Fruit fly (Drosophila melanogaster) whole organism, pupa: ENCODE measurements around the gene CG42460.

Experiments
- CG10348 ChIP-seq: fragments of 200-800 bp; sonication (Bioruptor generic); IDR thresholded peaks from 2 replicates; pipeline ENCODE4 v1.3.6; 2022; ENCODE audit warnings: missing biosample characterization, missing genetic modification characterization
- CG13204 ChIP-seq: fragments of 200-800 bp; sonication (Bioruptor generic); optimal IDR thresholded peaks from 2 replicates; lab custom pipeline; 2018; ENCODE audit warnings: missing biosample characterization, mild to moderate bottlenecking, missing genetic modification characterization, moderate library complexity
- CG14655 ChIP-seq: fragments of 200-800 bp; sonication (Bioruptor generic); optimal IDR thresholded peaks from 3 replicates; lab custom pipeline; 2017; ENCODE audit warnings: mild to moderate bottlenecking, missing biosample characterization, missing genetic modification reagents, missing genetic modification characterization
- CG15710 ChIP-seq: fragments of 200-800 bp; sonication (Bioruptor generic); optimal IDR thresholded peaks from 2 replicates; lab custom pipeline; 2018; ENCODE audit warnings: missing biosample characterization, mild to moderate bottlenecking, missing genetic modification characterization, moderate library complexity
- CG32121 ChIP-seq: fragments of 200-800 bp; sonication (Bioruptor generic); IDR thresholded peaks from 2 replicates; pipeline ENCODE4 v1.3.6; 2022; ENCODE audit warnings: missing biosample characterization, missing genetic modification characterization
- CG34367 ChIP-seq: fragments of 200-800 bp; sonication (Bioruptor generic); optimal IDR thresholded peaks from 2 replicates; lab custom pipeline; 2018; ENCODE audit warnings: missing biosample characterization, mild to moderate bottlenecking, missing genetic modification characterization
- CG8159 ChIP-seq: fragments of 200-800 bp; sonication (Bioruptor generic); optimal IDR thresholded peaks from 3 replicates; lab custom pipeline; 2018; ENCODE audit warnings: missing biosample characterization, mild to moderate bottlenecking, missing genetic modification characterization, moderate library complexity
- CG8301 ChIP-seq: fragments of 200-800 bp; sonication (Bioruptor generic); optimal IDR thresholded peaks from 2 replicates; lab custom pipeline; 2018; ENCODE audit warnings: missing biosample characterization, mild to moderate bottlenecking, missing genetic modification characterization
- EcR ChIP-seq: fragments of 200-800 bp; sonication (Bioruptor generic); optimal IDR thresholded peaks from 3 replicates; lab custom pipeline; 2019; ENCODE audit warnings: missing biosample characterization, missing genetic modification characterization, mild to moderate bottlenecking, moderate library complexity, missing genetic modification reagents
- Ets98B ChIP-seq: fragments of 200-800 bp; sonication (Bioruptor generic); IDR thresholded peaks from 2 replicates; pipeline ENCODE4 v1.3.6; 2022; ENCODE audit warnings: missing biosample characterization, missing genetic modification characterization
- Snoo ChIP-seq: fragments of 200-800 bp; sonication (Bioruptor generic); optimal IDR thresholded peaks from 3 replicates; lab custom pipeline; 2017; ENCODE audit warnings: missing biosample characterization, mild to moderate bottlenecking, missing genetic modification characterization, inconsistent platforms
- gl ChIP-seq: fragments of 200-800 bp; sonication (Bioruptor generic); optimal IDR thresholded peaks from 2 replicates; lab custom pipeline; 2018; ENCODE audit warnings: missing biosample characterization, mild to moderate bottlenecking, missing genetic modification characterization
- rn ChIP-seq: fragments of 200-800 bp; sonication (Bioruptor generic); IDR thresholded peaks from 2 replicates; pipeline ENCODE4 v1.3.6; 2022; ENCODE audit warnings: missing biosample characterization, missing genetic modification characterization

DNA sequence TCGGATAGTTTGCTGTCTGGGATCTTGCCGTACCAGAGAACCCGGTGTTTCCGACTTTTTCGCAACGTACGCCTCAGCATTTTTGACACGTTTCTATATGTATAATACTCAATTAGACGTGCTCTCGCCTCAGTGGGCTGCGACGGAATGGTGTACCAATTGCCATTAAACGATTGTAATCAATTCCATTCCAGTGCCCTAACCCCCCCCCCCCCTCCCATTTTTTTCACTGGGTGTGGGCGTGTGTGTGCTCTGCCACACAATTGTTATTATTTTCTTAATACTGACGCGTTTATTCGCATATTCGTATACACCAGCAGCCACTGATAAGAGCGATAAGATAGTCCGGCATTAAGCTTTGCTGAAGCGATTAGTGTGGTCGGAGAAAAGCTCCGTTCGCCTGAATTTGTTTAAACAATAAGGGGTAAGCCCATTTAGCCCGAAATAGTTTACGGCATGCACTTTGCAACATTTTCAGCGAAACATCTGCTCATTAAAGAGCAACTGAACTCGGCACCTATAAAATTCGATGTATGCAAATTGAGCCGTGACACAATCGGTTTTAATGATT is 19.1 kb downstream of the CG42460 start:
- TF ChIP-seq gl (no peak), CG8159 (tag; lab: Kevin White, UChicago) (no peak), CG15710 (tag; lab: Kevin White, UChicago) (no peak), CG8301 (tag; lab: Kevin White, UChicago) (no peak), CG34367 (tag; lab: Kevin White, UChicago) (no peak), Ets98B (GFP tag; lab: Robert Waterston, UW) (no peak), EcR (GFP tag; lab: Kevin White, UChicago) (no peak), CG14655 (no peak), rn (GFP tag; lab: Robert Waterston, UW) (no peak), CG13204 (no peak), CG32121 (no peak), CG10348 (GFP tag; lab: Robert Waterston, UW) (no peak), Snoo (no peak)
